Worm (Caenorhabditis elegans): ENCODE data around the gene F58F12.4.

DNA sequence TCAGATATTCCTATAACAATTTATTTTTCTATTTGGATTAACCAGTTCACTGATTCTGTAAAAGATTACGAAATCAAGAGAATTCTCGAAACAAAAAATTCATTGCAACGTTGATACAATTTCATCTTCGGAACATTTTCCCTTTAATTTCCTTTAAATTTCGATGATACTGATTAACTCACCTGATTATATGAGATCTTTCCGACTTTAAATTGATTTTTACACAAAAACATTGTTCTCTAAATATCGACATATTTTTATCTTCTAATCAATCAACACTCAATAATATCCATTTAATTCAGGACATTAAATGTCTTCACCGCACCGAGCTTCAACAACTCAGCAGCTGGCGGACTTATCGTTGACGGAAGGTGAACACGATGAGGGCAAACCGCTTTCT lies 15.6 kb upstream of the F58F12.4 start, which contains the start of gene lin-23:
- TF ChIP-seq ceh-22 (tag; optimal IDR thresholded peaks at IDR 0.05) (no peak), pqm-1 (tag; optimal IDR thresholded peaks at IDR 0.05) (no peak), tbx-2 (tag; optimal IDR thresholded peaks at IDR 0.05) (no peak), fkh-6 (tag; optimal IDR thresholded peaks at IDR 0.05) (no peak), ttx-3 (tag; optimal IDR thresholded peaks at IDR 0.05) (no peak), nhr-11 (tag; optimal IDR thresholded peaks at IDR 0.05) (no peak), dve-1 (tag; optimal IDR thresholded peaks at IDR 0.05) (no peak), ceh-9 (tag; optimal IDR thresholded peaks at IDR 0.05) (no peak), ceh-2 (tag; optimal IDR thresholded peaks at IDR 0.05) (no peak), madf-2 (tag; optimal IDR thresholded peaks at IDR 0.05) (no peak), ceh-30 (tag; optimal IDR thresholded peaks at IDR 0.05) (no peak), ama-1 (optimal IDR thresholded peaks at IDR 0.05) (no peak), Y22D7AL.16 (tag; optimal IDR thresholded peaks at IDR 0.05) (no peak), ahr-1 (tag; optimal IDR thresholded peaks at IDR 0.05) (no peak)

Data from whole organism, late embryonic.